Worm (Caenorhabditis elegans) whole organism, L4 larva: Measurements from ENCODE around the gene W08E12.6.

Source experiments
- F37D6.2 ChIP-seq: sonication (generic microtip); optimal IDR thresholded peaks from 2 replicates; lab custom pipeline; 2016; ENCODE audit warnings: mild to moderate bottlenecking, missing genetic modification characterization, missing compliant biosample characterization
- F44E2.7 ChIP-seq: fragments of 200-800 bp; sonication (Bioruptor generic); IDR thresholded peaks from 2 replicates; pipeline ENCODE4 v2.1.2; 2022; ENCODE audit warnings: missing genetic modification characterization, missing compliant biosample characterization
- T20F7.1 ChIP-seq: fragments of 200-800 bp; sonication (Bioruptor generic); optimal IDR thresholded peaks from 2 replicates; lab custom pipeline; 2018; ENCODE audit warnings: mild to moderate bottlenecking, missing genetic modification characterization, missing compliant biosample characterization
- T26A8.4 ChIP-seq: fragments of 200-800 bp; sonication (Bioruptor generic); IDR thresholded peaks from 2 replicates; pipeline ENCODE4 v1.3.6; 2022; ENCODE audit warnings: missing genetic modification characterization, missing compliant biosample characterization
- Y48G9A.11 ChIP-seq: fragments of 200-800 bp; sonication (Bioruptor generic); IDR thresholded peaks from 2 replicates; pipeline ENCODE4 v1.3.6; 2022; ENCODE audit warnings: missing genetic modification reagents, missing genetic modification characterization, missing compliant biosample characterization
- aha-1 ChIP-seq: fragments of 150-350 bp; peaks from one replicate; lab custom pipeline; 2014; ENCODE audit warnings: missing biosample characterization, missing genetic modification characterization
- attf-4 ChIP-seq: sonication (generic microtip); optimal IDR thresholded peaks from 3 replicates; lab custom pipeline; 2017; ENCODE audit warnings: missing biosample characterization, missing genetic modification characterization
- daf-16 ChIP-seq, 3 experiments: sonication (generic microtip); optimal IDR thresholded peaks; 2 replicates each; lab custom pipeline; 2016 to 2017; ENCODE audit warnings: missing genetic modification characterization in 3 of 3, missing genetic modification reagents in 3 of 3, mild to moderate bottlenecking in 2 of 3, missing compliant biosample characterization in 2 of 3, missing biosample characterization in 1 of 3, moderate library complexity in 1 of 3
- daf-8 ChIP-seq: fragments of 200-800 bp; sonication (Bioruptor generic); IDR thresholded peaks from 2 replicates; pipeline ENCODE4 v1.3.6; 2022; ENCODE audit warnings: missing genetic modification characterization, missing compliant biosample characterization
- dmd-6 ChIP-seq: fragments of 200-800 bp; sonication (Bioruptor generic); IDR thresholded peaks from 2 replicates; pipeline ENCODE4 v1.3.6; 2022; ENCODE audit warnings: missing genetic modification reagents, missing genetic modification characterization, missing compliant biosample characterization
- dmd-9 ChIP-seq: fragments of 200-800 bp; sonication (Bioruptor generic); IDR thresholded peaks from 2 replicates; pipeline ENCODE4 v1.3.6; 2022; ENCODE audit warnings: missing genetic modification reagents, missing genetic modification characterization, missing compliant biosample characterization
- dve-1 ChIP-seq: sonication (generic microtip); optimal IDR thresholded peaks from 2 replicates; lab custom pipeline; 2017; ENCODE audit warnings: antibody characterized with exemption, mild to moderate bottlenecking, missing genetic modification characterization, missing compliant biosample characterization; ENCODE audit not compliant: insufficient read depth
- egl-43 ChIP-seq: fragments of 200-800 bp; sonication (Bioruptor generic); IDR thresholded peaks from 2 replicates; pipeline ENCODE4 v1.3.6; 2022; ENCODE audit warnings: missing genetic modification reagents, missing genetic modification characterization, missing compliant biosample characterization
- hif-1 ChIP-seq, 2 experiments: sonication (generic microtip); optimal IDR thresholded peaks; 2 replicates each; lab custom pipeline; 2016 to 2017; ENCODE audit warnings: missing compliant biosample characterization in 2 of 2, missing genetic modification characterization in 2 of 2, missing genetic modification reagents in 2 of 2, missing genotype in 2 of 2, mild to moderate bottlenecking in 1 of 2
- hlh-11 ChIP-seq: fragments of 200-800 bp; sonication (Bioruptor generic); optimal IDR thresholded peaks from 2 replicates; lab custom pipeline; 2018; ENCODE audit warnings: mild to moderate bottlenecking, missing genetic modification characterization, missing compliant biosample characterization
- hlh-30 ChIP-seq: sonication (generic microtip); optimal IDR thresholded peaks from 2 replicates; lab custom pipeline; 2017; ENCODE audit warnings: antibody characterized with exemption, mild to moderate bottlenecking, missing genetic modification characterization, missing compliant biosample characterization; ENCODE audit not compliant: insufficient read depth
- hmg-1.1 ChIP-seq: fragments of 200-800 bp; sonication (Bioruptor generic); IDR thresholded peaks from 2 replicates; pipeline ENCODE4 v1.3.6; 2022; ENCODE audit warnings: missing genetic modification reagents, missing genetic modification characterization, missing compliant biosample characterization
- jun-1 ChIP-seq: fragments of 150-350 bp; optimal IDR thresholded peaks from 2 replicates; lab custom pipeline; 2014; ENCODE audit warnings: missing biosample characterization, missing genetic modification reagents, missing genetic modification characterization
- lin-1 ChIP-seq: fragments of 200-800 bp; sonication (Bioruptor generic); IDR thresholded peaks from 2 replicates; pipeline ENCODE4 v1.3.6; 2022; ENCODE audit warnings: missing genetic modification reagents, missing genetic modification characterization, missing compliant biosample characterization
- lin-29 ChIP-seq: fragments of 200-800 bp; sonication (Bioruptor generic); IDR thresholded peaks from 2 replicates; pipeline ENCODE4 v1.3.6; 2022; ENCODE audit warnings: missing genetic modification reagents, missing genetic modification characterization, missing compliant biosample characterization
- lin-38 ChIP-seq: fragments of 200-800 bp; sonication (Bioruptor generic); IDR thresholded peaks from 2 replicates; pipeline ENCODE4 v1.3.6; 2022; ENCODE audit warnings: missing genetic modification reagents, missing genetic modification characterization, missing compliant biosample characterization
- lsy-2 ChIP-seq, 2 experiments: fragments of 150-350 bp in 1 of 2; sonication (generic microtip) in 1 of 2; optimal IDR thresholded peaks; 2 replicates each; lab custom pipeline; 2014 to 2017; ENCODE audit warnings: missing biosample characterization in 2 of 2, missing genetic modification characterization in 2 of 2
- madf-9 ChIP-seq: fragments of 200-800 bp; sonication (Bioruptor generic); conservative IDR thresholded peaks from 2 replicates; pipeline ENCODE4 v1.3.6; 2022; ENCODE audit warnings: missing genetic modification reagents, missing genetic modification characterization, missing compliant biosample characterization
- mep-1 ChIP-seq: fragments of 150-350 bp; sonication (generic microtip); optimal IDR thresholded peaks from 3 replicates; lab custom pipeline; 2014; ENCODE audit warnings: missing biosample characterization, missing genetic modification characterization
- mes-2 ChIP-seq: sonication (generic microtip); optimal IDR thresholded peaks from 2 replicates; lab custom pipeline; 2016; ENCODE audit warnings: missing genotype, mild to moderate bottlenecking, missing genetic modification characterization, missing compliant biosample characterization; ENCODE audit not compliant: poor library complexity, severe bottlenecking
- mxl-2 ChIP-seq: fragments of 200-800 bp; sonication (Bioruptor generic); conservative IDR thresholded peaks from 2 replicates; pipeline ENCODE4 v1.3.6; 2022; ENCODE audit warnings: missing genetic modification reagents, missing genetic modification characterization, missing compliant biosample characterization
- nhr-10 ChIP-seq: fragments of 150-350 bp; optimal IDR thresholded peaks from 2 replicates; lab custom pipeline; 2014; ENCODE audit warnings: missing biosample characterization, missing genetic modification characterization
- nhr-28 ChIP-seq: fragments of 150-350 bp; optimal IDR thresholded peaks from 2 replicates; lab custom pipeline; 2014; ENCODE audit warnings: missing biosample characterization, missing genetic modification characterization
- nhr-48 ChIP-seq: sonication (generic microtip); optimal IDR thresholded peaks from 2 replicates; lab custom pipeline; 2016; ENCODE audit warnings: mild to moderate bottlenecking, missing genetic modification characterization, missing compliant biosample characterization
- pqm-1 ChIP-seq: sonication (generic microtip); optimal IDR thresholded peaks from 2 replicates; lab custom pipeline; 2017; ENCODE audit warnings: missing biosample characterization, missing genetic modification characterization
- skn-1 ChIP-seq: fragments of 150-350 bp; optimal IDR thresholded peaks from 2 replicates; lab custom pipeline; 2014; ENCODE audit warnings: missing biosample characterization, missing genetic modification characterization
- spr-1 ChIP-seq: sonication (generic microtip); optimal IDR thresholded peaks from 2 replicates; lab custom pipeline; 2016; ENCODE audit warnings: mild to moderate bottlenecking, missing genetic modification characterization, missing compliant biosample characterization
- tra-1 ChIP-seq: fragments of 200-800 bp; sonication (Bioruptor generic); IDR thresholded peaks from 2 replicates; pipeline ENCODE4 v1.3.6; 2022; ENCODE audit warnings: missing genetic modification reagents, missing genetic modification characterization, missing compliant biosample characterization
- unc-62 ChIP-seq, 3 experiments: fragments of 150-350 bp in 1 of 3; sonication (generic microtip); optimal IDR thresholded peaks in 2 of 3; peaks in 1 of 3; 1 replicate in 1 of 3; 2 replicates in 2 of 3; lab custom pipeline; 2014 to 2017; ENCODE audit warnings: missing biosample characterization in 3 of 3, missing genetic modification characterization in 3 of 3, missing genetic modification reagents in 3 of 3, missing genotype in 1 of 3
- vab-7 ChIP-seq: fragments of 200-800 bp; sonication (Bioruptor generic); IDR thresholded peaks from 2 replicates; pipeline ENCODE4 v1.3.6; 2022; ENCODE audit warnings: missing genetic modification reagents, missing genetic modification characterization, missing compliant biosample characterization
- zfp-2 ChIP-seq: sonication (generic microtip); optimal IDR thresholded peaks from 2 replicates; lab custom pipeline; 2016; ENCODE audit warnings: mild to moderate bottlenecking, missing genetic modification characterization, missing compliant biosample characterization
- zip-11 ChIP-seq: fragments of 200-800 bp; sonication (Bioruptor generic); IDR thresholded peaks from 2 replicates; pipeline ENCODE4 v1.3.6; 2022; ENCODE audit warnings: missing genetic modification characterization, missing compliant biosample characterization
- ztf-7 ChIP-seq: fragments of 150-350 bp; optimal IDR thresholded peaks from 2 replicates; lab custom pipeline; 2014; ENCODE audit warnings: missing biosample characterization, missing genetic modification characterization

Gene W08E12.6

ce11 chrIV:3305575-3305974 is 7.2 kb downstream of the W08E12.6 start, which contains the start of gene W08E12.2:
TSS of gene W08E12.2 (plus strand) at chrIV:3305875.
- TF ChIP-seq unc-62 (GFP tag; optimal IDR thresholded peaks at IDR 0.05 in 1 of 2; lab: Kevin White, UChicago), result peak in 1 of 2 experiments; percentile 27
- no peak for TF ChIP-seq unc-62 (tag; optimal IDR thresholded peaks at IDR 0.05; lab: Kevin White, UChicago)
- TF ChIP-seq nhr-48 (tag; lab: Kevin White, UChicago), result no peak

ce11 chrIV:3307463-3307862 is 9.1 kb downstream of the W08E12.6 start, which contains the start of gene W08E12.9:
TSS of gene W08E12.9 (minus strand) at chrIV:3307563.
- TF ChIP-seq skn-1 (tag; lab: Kevin White, UChicago) (no peak), attf-4 (tag; lab: Kevin White, UChicago) (no peak), aha-1 (tag; lab: Kevin White, UChicago) (no peak), hlh-30 (tag; lab: Kevin White, UChicago) (no peak), mxl-2 (GFP tag; lab: Robert Waterston, UW) (no peak), lsy-2 (tag; optimal IDR thresholded peaks at IDR 0.05; lab: Kevin White, UChicago) (no peak), lin-29 (no peak), T26A8.4 (GFP tag; lab: Robert Waterston, UW) (no peak), jun-1 (no peak)

- TF ChIP-seq T20F7.1 (GFP tag; lab: Kevin White, UChicago), result no peak
- peak; percentile 9 for TF ChIP-seq nhr-28 (tag; lab: Kevin White, UChicago)
- TF ChIP-seq zip-11 (GFP tag; lab: Robert Waterston, UW), result no peak
Observed at ce11 chrIV:3308885-3309284, 10.5 kb downstream of the W08E12.6 start.

- TF ChIP-seq unc-62 (GFP tag; optimal IDR thresholded peaks at IDR 0.05 in 1 of 2; lab: Kevin White, UChicago) (peak in 1 of 2 experiments; percentile 91), unc-62 (tag; optimal IDR thresholded peaks at IDR 0.05; lab: Kevin White, UChicago) (no peak), aha-1 (tag; lab: Kevin White, UChicago) (peak; percentile 84), dve-1 (tag; lab: Kevin White, UChicago) (peak; percentile 18), attf-4 (tag; lab: Kevin White, UChicago) (no peak), mes-2 (tag; lab: Kevin White, UChicago) (peak; percentile 8), pqm-1 (tag; lab: Kevin White, UChicago) (peak; percentile 78), nhr-28 (tag; lab: Kevin White, UChicago) (no peak), jun-1 (no peak), nhr-10 (tag; lab: Kevin White, UChicago) (no peak), nhr-48 (tag; lab: Kevin White, UChicago) (peak; percentile 55), dmd-6 (GFP tag; lab: Robert Waterston, UW) (peak; percentile 74), zfp-2 (no peak), daf-16 (GFP tag; optimal IDR thresholded peaks at IDR 0.05; lab: Kevin White, UChicago) (no peak), daf-16 (tag; optimal IDR thresholded peaks at IDR 0.05; lab: Kevin White, UChicago) (peak; percentile 39)
Observed at ce11 chrIV:3310662-3311219, 12.3 kb downstream of the W08E12.6 start.

- TF ChIP-seq lin-1 (GFP tag; lab: Robert Waterston, UW), result 0 out of 2 replicates have a peak, but pooled peaks have one; percentile 25
- TF ChIP-seq ztf-7, result no peak
- 0 out of 2 replicates have a peak, but pooled peaks have one; percentile 8 for TF ChIP-seq tra-1 (GFP tag; lab: Robert Waterston, UW)
- TF ChIP-seq F37D6.2 (tag; lab: Kevin White, UChicago), result peak; percentile 21
- peak; percentile 62 for TF ChIP-seq nhr-48 (tag; lab: Kevin White, UChicago)
- TF ChIP-seq daf-16 (GFP tag; optimal IDR thresholded peaks at IDR 0.05; lab: Kevin White, UChicago), result peak in 1 of 2 experiments; percentile 54
- TF ChIP-seq daf-16 (tag; optimal IDR thresholded peaks at IDR 0.05; lab: Kevin White, UChicago), result no peak
- TF ChIP-seq vab-7, result 0 out of 2 replicates have a peak, but pooled peaks have one; percentile 29
- TF ChIP-seq madf-9 (GFP tag; lab: Robert Waterston, UW), result 0 out of 2 replicates have a peak, but pooled peaks have one; percentile 28
- TF ChIP-seq attf-4 (tag; lab: Kevin White, UChicago), result no peak
- TF ChIP-seq hlh-11 (tag; lab: Kevin White, UChicago), result peak; percentile 82
- TF ChIP-seq pqm-1 (tag; lab: Kevin White, UChicago), result no peak
- TF ChIP-seq dmd-9 (GFP tag; lab: Robert Waterston, UW), result 0 out of 2 replicates have a peak, but pooled peaks have one; percentile 22
- no peak for TF ChIP-seq daf-8 (GFP tag; lab: Robert Waterston, UW)
- peak; percentile 56 for TF ChIP-seq mep-1 (tag; lab: Kevin White, UChicago)
- peak; percentile 82 for TF ChIP-seq hmg-1.1 (GFP tag; lab: Robert Waterston, UW)
- TF ChIP-seq egl-43, result peak; percentile 73
- peak; percentile 76 for TF ChIP-seq lin-38
- peak; percentile 64 for TF ChIP-seq mes-2 (tag; lab: Kevin White, UChicago)
- peak; percentile 97 for TF ChIP-seq spr-1
- no peak for TF ChIP-seq Y48G9A.11
- TF ChIP-seq hif-1 (tag; optimal IDR thresholded peaks at IDR 0.05; lab: Kevin White, UChicago), result peak in 1 of 2 experiments; percentile 55
- peak in 1 of 2 experiments; percentile 63 for TF ChIP-seq unc-62 (GFP tag; optimal IDR thresholded peaks at IDR 0.05 in 1 of 2; lab: Kevin White, UChicago)
- no peak for TF ChIP-seq unc-62 (tag; optimal IDR thresholded peaks at IDR 0.05; lab: Kevin White, UChicago)
- TF ChIP-seq F44E2.7 (GFP tag; lab: Robert Waterston, UW), result 0 out of 2 replicates have a peak, but pooled peaks have one; percentile 10
Observed at ce11 chrIV:3311243-3311642, 12.8 kb downstream of the W08E12.6 start, which contains the start of gene zip-11. TSS of gene zip-11 (plus strand) at chrIV:3311276.
